Worm (Caenorhabditis elegans) whole organism, young adult: ENCODE data around the gene tost-1.

ENCODE experiments used
- B0336.3 ChIP-seq: fragments of 200-800 bp; sonication (Bioruptor generic); IDR thresholded peaks from 2 replicates; pipeline ENCODE4 v1.3.6; 2022; ENCODE audit warnings: missing genetic modification characterization, missing compliant biosample characterization
- C17E4.6 ChIP-seq: fragments of 200-800 bp; sonication (Bioruptor generic); IDR thresholded peaks from 2 replicates; pipeline ENCODE4 v1.3.6; 2022; ENCODE audit warnings: missing genetic modification reagents, missing genetic modification characterization, missing compliant biosample characterization
- D2030.7 ChIP-seq: fragments of 200-800 bp; sonication (Bioruptor generic); IDR thresholded peaks from 2 replicates; pipeline ENCODE4 v1.3.6; 2022; ENCODE audit warnings: missing genetic modification reagents, missing genetic modification characterization, missing compliant biosample characterization
- F10E7.11 ChIP-seq: sonication (generic microtip); optimal IDR thresholded peaks from 2 replicates; lab custom pipeline; 2017; ENCODE audit warnings: mild to moderate bottlenecking, missing genetic modification characterization, moderate library complexity, missing compliant biosample characterization
- F22D6.2 ChIP-seq: sonication (generic microtip); optimal IDR thresholded peaks from 2 replicates; lab custom pipeline; 2016; ENCODE audit warnings: mild to moderate bottlenecking, missing genetic modification characterization, missing compliant biosample characterization
- F57A8.1 ChIP-seq: fragments of 200-800 bp; sonication (Bioruptor generic); optimal IDR thresholded peaks from 2 replicates; lab custom pipeline; 2018; ENCODE audit warnings: mild to moderate bottlenecking, missing genetic modification characterization, moderate library complexity, missing compliant biosample characterization
- K11D2.4 ChIP-seq: fragments of 200-800 bp; sonication (Bioruptor generic); IDR thresholded peaks from 2 replicates; pipeline ENCODE4 v1.3.6; 2022; ENCODE audit warnings: missing genetic modification reagents, missing genetic modification characterization, missing compliant biosample characterization
- T07F8.4 ChIP-seq: sonication (generic microtip); optimal IDR thresholded peaks from 2 replicates; lab custom pipeline; 2016; ENCODE audit warnings: mild to moderate bottlenecking, missing genetic modification characterization, moderate library complexity, missing compliant biosample characterization
- Y67H2A.10 ChIP-seq: fragments of 200-800 bp; sonication (Bioruptor generic); conservative IDR thresholded peaks from 2 replicates; pipeline ENCODE4 v1.3.6; 2022; ENCODE audit warnings: missing genetic modification reagents, missing genetic modification characterization, missing compliant biosample characterization
- aptf-3 ChIP-seq: fragments of 200-800 bp; sonication (Bioruptor generic); IDR thresholded peaks from 2 replicates; pipeline ENCODE4 v1.3.6; 2022; ENCODE audit warnings: missing genetic modification characterization, missing compliant biosample characterization
- cebp-2 ChIP-seq: fragments of 200-800 bp; sonication (Bioruptor generic); IDR thresholded peaks from 2 replicates; pipeline ENCODE4 v1.3.6; 2022; ENCODE audit warnings: missing genetic modification characterization, missing compliant biosample characterization
- ceh-58 ChIP-seq: fragments of 200-800 bp; sonication (Bioruptor generic); IDR thresholded peaks from 2 replicates; pipeline ENCODE4 v1.3.6; 2022; ENCODE audit warnings: missing genetic modification characterization, missing compliant biosample characterization
- ceh-91 ChIP-seq: fragments of 200-800 bp; sonication (Bioruptor generic); IDR thresholded peaks from 2 replicates; pipeline ENCODE4 v1.3.6; 2022; ENCODE audit warnings: missing genetic modification reagents, missing genetic modification characterization, missing compliant biosample characterization
- chd-7 ChIP-seq: sonication (generic microtip); optimal IDR thresholded peaks from 2 replicates; lab custom pipeline; 2016; ENCODE audit warnings: mild to moderate bottlenecking, missing genetic modification characterization, moderate library complexity, missing compliant biosample characterization
- dox-1 ChIP-seq: fragments of 200-800 bp; sonication (Bioruptor generic); IDR thresholded peaks from 2 replicates; pipeline ENCODE4 v1.3.6; 2022; ENCODE audit warnings: missing genetic modification reagents, missing genetic modification characterization, missing compliant biosample characterization
- dpff-1 ChIP-seq: sonication (generic microtip); optimal IDR thresholded peaks from 2 replicates; lab custom pipeline; 2017; ENCODE audit warnings: mild to moderate bottlenecking, missing genetic modification characterization, missing compliant biosample characterization
- dpl-1 ChIP-seq: fragments of 150-350 bp; optimal IDR thresholded peaks from 2 replicates; lab custom pipeline; 2014; ENCODE audit warnings: missing biosample characterization, missing genetic modification reagents, missing genetic modification characterization
- efl-1 ChIP-seq: fragments of 150-350 bp; optimal IDR thresholded peaks from 2 replicates; lab custom pipeline; 2014; ENCODE audit warnings: missing biosample characterization, missing genetic modification reagents, missing genetic modification characterization
- egl-44 ChIP-seq: fragments of 200-800 bp; sonication (Bioruptor generic); IDR thresholded peaks from 2 replicates; pipeline ENCODE4 v1.3.6; 2022; ENCODE audit warnings: missing genetic modification reagents, missing genetic modification characterization, missing compliant biosample characterization
- gei-17 ChIP-seq: fragments of 200-800 bp; sonication (Bioruptor generic); optimal IDR thresholded peaks from 2 replicates; lab custom pipeline; 2018; ENCODE audit warnings: mild to moderate bottlenecking, missing genetic modification characterization, missing compliant biosample characterization
- hrde-1 ChIP-seq: sonication (generic microtip); optimal IDR thresholded peaks from 2 replicates; lab custom pipeline; 2016; ENCODE audit warnings: missing genetic modification characterization, mild to moderate bottlenecking, missing compliant biosample characterization, moderate library complexity, missing genotype, missing genetic modification reagents, borderline replicate concordance
- let-607 ChIP-seq, 2 experiments: fragments of 200-800 bp in 1 of 2; sonication (Bioruptor generic) in 1 of 2; sonication (generic microtip) in 1 of 2; optimal IDR thresholded peaks; 2 replicates each; lab custom pipeline; 2016 to 2018; ENCODE audit warnings: mild to moderate bottlenecking in 2 of 2, missing compliant biosample characterization in 2 of 2, missing genetic modification characterization in 2 of 2, moderate library complexity in 2 of 2, missing genotype in 1 of 2
- lin-26 ChIP-seq: fragments of 200-800 bp; sonication (Bioruptor generic); IDR thresholded peaks from 2 replicates; pipeline ENCODE4 v1.3.6; 2022; ENCODE audit warnings: missing genetic modification reagents, missing genetic modification characterization, missing compliant biosample characterization
- lin-35 ChIP-seq, 3 experiments: fragments of 150-350 bp in 2 of 3; sonication (generic microtip) in 1 of 3; optimal IDR thresholded peaks; 2 replicates each; lab custom pipeline; 2014 to 2018; ENCODE audit warnings: missing biosample characterization in 3 of 3, missing genetic modification characterization in 3 of 3, missing genetic modification reagents in 3 of 3
- lin-40 ChIP-seq: sonication (generic microtip); optimal IDR thresholded peaks from 2 replicates; lab custom pipeline; 2016; ENCODE audit warnings: missing genetic modification characterization, mild to moderate bottlenecking, missing compliant biosample characterization, missing genotype, missing genetic modification reagents
- lin-54 ChIP-seq: fragments of 200-800 bp; sonication (Bioruptor generic); optimal IDR thresholded peaks from 2 replicates; lab custom pipeline; 2018; ENCODE audit warnings: mild to moderate bottlenecking, missing genetic modification characterization, missing compliant biosample characterization
- lsl-1 ChIP-seq: fragments of 200-800 bp; sonication (Bioruptor generic); optimal IDR thresholded peaks from 2 replicates; lab custom pipeline; 2018; ENCODE audit warnings: mild to moderate bottlenecking, missing genetic modification characterization, moderate library complexity, missing compliant biosample characterization
- madf-10 ChIP-seq: sonication (generic microtip); optimal IDR thresholded peaks from 2 replicates; lab custom pipeline; 2016; ENCODE audit warnings: mild to moderate bottlenecking, missing genetic modification characterization, missing compliant biosample characterization
- madf-3 ChIP-seq: fragments of 200-800 bp; sonication (Bioruptor generic); IDR thresholded peaks from 2 replicates; pipeline ENCODE4 v1.3.6; 2022; ENCODE audit warnings: missing genetic modification reagents, missing genetic modification characterization, missing compliant biosample characterization
- madf-8 ChIP-seq: fragments of 200-800 bp; sonication (Bioruptor generic); conservative IDR thresholded peaks from 2 replicates; pipeline ENCODE4 v1.3.6; 2022; ENCODE audit warnings: missing genetic modification reagents, missing genetic modification characterization, missing compliant biosample characterization
- mcd-1 ChIP-seq: fragments of 200-800 bp; sonication (Bioruptor generic); IDR thresholded peaks from 2 replicates; pipeline ENCODE4 v1.3.6; 2022; ENCODE audit warnings: missing genetic modification reagents, missing genetic modification characterization, missing compliant biosample characterization
- nfya-1 ChIP-seq: sonication (generic microtip); optimal IDR thresholded peaks from 2 replicates; lab custom pipeline; 2017; ENCODE audit warnings: antibody characterized with exemption, missing compliant biosample characterization, missing genetic modification characterization, borderline replicate concordance; ENCODE audit not compliant: insufficient read depth
- nfya-2 ChIP-seq: fragments of 200-800 bp; sonication (Bioruptor generic); IDR thresholded peaks from 2 replicates; pipeline ENCODE4 v1.3.6; 2022; ENCODE audit warnings: missing genetic modification reagents, missing genetic modification characterization, missing compliant biosample characterization
- nhr-179 ChIP-seq: sonication (generic microtip); optimal IDR thresholded peaks from 2 replicates; lab custom pipeline; 2016; ENCODE audit warnings: mild to moderate bottlenecking, missing genetic modification characterization, missing compliant biosample characterization
- nhr-27 ChIP-seq: fragments of 200-800 bp; sonication (Bioruptor generic); optimal IDR thresholded peaks from 2 replicates; lab custom pipeline; 2018; ENCODE audit warnings: mild to moderate bottlenecking, missing genetic modification characterization, moderate library complexity, missing compliant biosample characterization
- nhr-90 ChIP-seq: sonication (generic microtip); optimal IDR thresholded peaks from 2 replicates; lab custom pipeline; 2016; ENCODE audit warnings: missing genotype, mild to moderate bottlenecking, missing genetic modification characterization, missing compliant biosample characterization
- repo-1 ChIP-seq: sonication (generic microtip); optimal IDR thresholded peaks from 2 replicates; lab custom pipeline; 2017; ENCODE audit warnings: mild to moderate bottlenecking, missing genetic modification characterization, missing compliant biosample characterization
- unc-130 ChIP-seq: sonication (generic microtip); optimal IDR thresholded peaks from 2 replicates; lab custom pipeline; 2016; ENCODE audit warnings: missing genetic modification reagents, missing genetic modification characterization, missing compliant biosample characterization
- zim-3 ChIP-seq: sonication (generic microtip); optimal IDR thresholded peaks from 2 replicates; lab custom pipeline; 2017; ENCODE audit warnings: mild to moderate bottlenecking, missing genetic modification characterization, moderate library complexity, missing compliant biosample characterization
- ztf-28 ChIP-seq: fragments of 200-800 bp; sonication (Bioruptor generic); IDR thresholded peaks from 2 replicates; pipeline ENCODE4 v1.3.6; 2022; ENCODE audit warnings: missing genetic modification reagents, missing genetic modification characterization, missing compliant biosample characterization

The tost-1 gene

ce11 chrIII:4856109-4856508, 22.0 kb downstream of the tost-1 start, which contains the start of gene C35D10.7 (continued):
- no peak for TF ChIP-seq dpff-1

ce11 chrIII:4854918-4855317, 23.2 kb downstream of the tost-1 start, which contains the start of gene C35D10.8:
Gene C35D10.8, plus strand, starts transcription at chrIII:4855218.
- no peak for TF ChIP-seq lin-40 (tag; lab: Kevin White, UChicago)
- TF ChIP-seq hrde-1 (tag; lab: Kevin White, UChicago): no peak
- TF ChIP-seq B0336.3 (GFP tag; lab: Robert Waterston, UW): no peak
- no peak for TF ChIP-seq gei-17 (GFP tag; lab: Kevin White, UChicago)
- TF ChIP-seq unc-130 (GFP tag; lab: Kevin White, UChicago): no peak
- no peak for TF ChIP-seq dpff-1
- no peak for TF ChIP-seq lsl-1
- TF ChIP-seq let-607 (tag; optimal IDR thresholded peaks at IDR 0.05; lab: Kevin White, UChicago): no peak

DNA sequence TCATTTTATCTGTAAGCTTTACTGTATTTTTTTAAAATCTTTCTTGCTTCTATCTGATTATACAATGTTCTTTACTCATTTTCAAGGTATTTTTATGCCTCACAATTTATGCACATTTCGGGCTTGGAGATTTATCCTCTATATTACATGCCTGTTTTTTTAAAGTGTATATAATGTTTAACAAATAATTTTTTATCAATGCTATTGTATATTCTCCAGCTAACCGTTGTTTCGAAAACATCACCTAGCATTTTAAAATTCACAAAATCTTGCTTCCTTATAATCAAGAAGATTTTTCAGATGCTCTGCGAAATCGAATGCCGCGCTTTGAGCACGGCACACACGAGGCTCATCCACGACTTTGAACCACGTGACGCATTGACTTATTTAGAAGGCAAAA, 26.1 kb downstream of the tost-1 start, which contains the start of gene ced-4:
ced-4 (plus strand) TSS at position 301 of the 400 bp plus-strand sequence.
- TF ChIP-seq dpff-1: no peak
- no peak for TF ChIP-seq ceh-91
- peak in 1 of 3 experiments; percentile 1 for TF ChIP-seq lin-35 (GFP tag; optimal IDR thresholded peaks at IDR 0.05; lab: Kevin White, UChicago)
- no peak for TF ChIP-seq madf-8 (GFP tag; lab: Robert Waterston, UW)
- TF ChIP-seq madf-3 (GFP tag; lab: Robert Waterston, UW): 0 out of 2 replicates have a peak, but pooled peaks have one; percentile 32

ce11 chrIII:4850139-4850538, 28.0 kb downstream of the tost-1 start, which contains the start of gene F26A1.1:
Gene F26A1.1, plus strand, starts transcription at chrIII:4850507.
- TF ChIP-seq K11D2.4 (GFP tag; lab: Robert Waterston, UW) (no peak), T07F8.4 (tag; lab: Kevin White, UChicago) (no peak), lin-26 (GFP tag; lab: Robert Waterston, UW) (no peak), zim-3 (tag; lab: Kevin White, UChicago) (no peak), nfya-2 (GFP tag; lab: Robert Waterston, UW) (no peak), dox-1 (GFP tag; lab: Robert Waterston, UW) (no peak), let-607 (tag; optimal IDR thresholded peaks at IDR 0.05; lab: Kevin White, UChicago) (no peak), D2030.7 (GFP tag; lab: Robert Waterston, UW) (no peak), madf-10 (tag; lab: Kevin White, UChicago) (no peak), ceh-58 (no peak), ztf-28 (GFP tag; lab: Robert Waterston, UW) (no peak), repo-1 (no peak), mcd-1 (GFP tag; lab: Robert Waterston, UW) (no peak), lin-35 (GFP tag; optimal IDR thresholded peaks at IDR 0.05; lab: Kevin White, UChicago) (peak in 1 of 3 experiments; percentile 29), lsl-1 (peak; percentile 43), Y67H2A.10 (GFP tag; lab: Robert Waterston, UW) (no peak), nfya-1 (tag; lab: Kevin White, UChicago) (no peak), chd-7 (tag; lab: Kevin White, UChicago) (no peak), F57A8.1 (GFP tag; lab: Kevin White, UChicago) (no peak), F22D6.2 (tag; lab: Kevin White, UChicago) (no peak), hrde-1 (tag; lab: Kevin White, UChicago) (no peak), madf-8 (GFP tag; lab: Robert Waterston, UW) (no peak), nhr-179 (tag; lab: Kevin White, UChicago) (no peak), egl-44 (GFP tag; lab: Robert Waterston, UW) (no peak), C17E4.6 (GFP tag; lab: Robert Waterston, UW) (no peak), F10E7.11 (tag; lab: Kevin White, UChicago) (no peak), efl-1 (GFP tag; lab: Kevin White, UChicago) (peak; percentile 4), nhr-27 (tag; lab: Kevin White, UChicago) (no peak), nhr-90 (tag; lab: Kevin White, UChicago) (no peak), B0336.3 (GFP tag; lab: Robert Waterston, UW) (no peak), aptf-3 (GFP tag; lab: Robert Waterston, UW) (no peak), cebp-2 (no peak), lin-54 (peak; percentile 21), dpl-1 (peak; percentile 14)
